Worm (Caenorhabditis elegans) whole organism, late embryonic: ENCODE results near the gene mab-3.

Experiments used
- C08G9.2 ChIP-seq: sonication (generic microtip); optimal IDR thresholded peaks from 2 replicates; lab custom pipeline; 2016; ENCODE audit warnings: mild to moderate bottlenecking, missing genetic modification characterization, moderate library complexity, missing compliant biosample characterization
- K09A11.1 ChIP-seq: sonication (generic microtip); optimal IDR thresholded peaks from 2 replicates; lab custom pipeline; 2017; ENCODE audit warnings: antibody characterized with exemption, mild to moderate bottlenecking, missing genetic modification characterization, missing compliant biosample characterization; ENCODE audit not compliant: insufficient read depth
- T23F11.4 ChIP-seq: fragments of 200-800 bp; sonication (Bioruptor generic); optimal IDR thresholded peaks from 2 replicates; lab custom pipeline; 2018; ENCODE audit warnings: mild to moderate bottlenecking, missing genetic modification characterization, missing compliant biosample characterization
- ceh-14 ChIP-seq: sonication (generic microtip); optimal IDR thresholded peaks from 2 replicates; lab custom pipeline; 2016; ENCODE audit warnings: missing genotype, missing genetic modification characterization, missing compliant biosample characterization
- ceh-19 ChIP-seq: fragments of 200-800 bp; sonication (Bioruptor generic); optimal IDR thresholded peaks from 2 replicates; lab custom pipeline; 2018; ENCODE audit warnings: mild to moderate bottlenecking, missing genetic modification characterization, missing compliant biosample characterization
- ceh-22 ChIP-seq: sonication (generic microtip); optimal IDR thresholded peaks from 2 replicates; lab custom pipeline; 2017; ENCODE audit warnings: missing biosample characterization, missing genetic modification characterization
- ceh-30 ChIP-seq: fragments of 150-350 bp; optimal IDR thresholded peaks from 2 replicates; lab custom pipeline; 2014; ENCODE audit warnings: missing biosample characterization, missing genetic modification characterization
- ceh-31 ChIP-seq: sonication (generic microtip); optimal IDR thresholded peaks from 2 replicates; lab custom pipeline; 2016; ENCODE audit warnings: missing genetic modification characterization, missing compliant biosample characterization
- ceh-45 ChIP-seq: fragments of 200-800 bp; sonication (Bioruptor generic); IDR thresholded peaks from 2 replicates; pipeline ENCODE4 v1.3.6; 2022; ENCODE audit warnings: missing genetic modification reagents, missing genetic modification characterization, missing compliant biosample characterization
- ceh-48 ChIP-seq: sonication (generic microtip); optimal IDR thresholded peaks from 2 replicates; lab custom pipeline; 2016; ENCODE audit warnings: missing genetic modification characterization, inconsistent platforms, missing compliant biosample characterization
- ceh-9 ChIP-seq: sonication (generic microtip); optimal IDR thresholded peaks from 2 replicates; lab custom pipeline; 2016; ENCODE audit warnings: mild to moderate bottlenecking, missing genetic modification characterization, inconsistent platforms, missing compliant biosample characterization
- dmd-4 ChIP-seq: sonication (generic microtip); optimal IDR thresholded peaks from 2 replicates; lab custom pipeline; 2016; ENCODE audit warnings: borderline replicate concordance, missing genetic modification characterization, missing compliant biosample characterization
- dve-1 ChIP-seq: sonication (generic microtip); optimal IDR thresholded peaks from 2 replicates; lab custom pipeline; 2017; ENCODE audit warnings: antibody characterized with exemption, mild to moderate bottlenecking, missing genetic modification characterization, missing compliant biosample characterization
- elt-2 ChIP-seq: sonication (generic microtip); optimal IDR thresholded peaks from 2 replicates; lab custom pipeline; 2016; ENCODE audit warnings: missing genetic modification reagents, missing genetic modification characterization, missing compliant biosample characterization
- ets-4 ChIP-seq: sonication (generic microtip); optimal IDR thresholded peaks from 2 replicates; lab custom pipeline; 2016; ENCODE audit warnings: missing genetic modification characterization, missing compliant biosample characterization
- eyg-1 ChIP-seq: sonication (generic microtip); optimal IDR thresholded peaks from 2 replicates; lab custom pipeline; 2016; ENCODE audit warnings: missing genotype, missing genetic modification characterization, missing compliant biosample characterization
- fax-1 ChIP-seq: sonication (generic microtip); optimal IDR thresholded peaks from 2 replicates; lab custom pipeline; 2016; ENCODE audit warnings: missing genotype, missing genetic modification characterization, missing compliant biosample characterization
- fkh-6 ChIP-seq: sonication (generic microtip); optimal IDR thresholded peaks from 2 replicates; lab custom pipeline; 2016; ENCODE audit warnings: missing genetic modification characterization, missing compliant biosample characterization
- gmeb-2 ChIP-seq: sonication (generic microtip); optimal IDR thresholded peaks from 2 replicates; lab custom pipeline; 2016; ENCODE audit warnings: missing genetic modification characterization, inconsistent platforms, missing compliant biosample characterization
- hlh-30 ChIP-seq: sonication (generic microtip); optimal IDR thresholded peaks from 2 replicates; lab custom pipeline; 2017; ENCODE audit warnings: antibody characterized with exemption, missing genetic modification characterization, missing compliant biosample characterization; ENCODE audit not compliant: insufficient read depth
- hlh-6 ChIP-seq: sonication (generic microtip); optimal IDR thresholded peaks from 2 replicates; lab custom pipeline; 2016; ENCODE audit warnings: missing genotype, missing genetic modification characterization, missing compliant biosample characterization
- hlh-8 ChIP-seq: sonication (generic microtip); optimal IDR thresholded peaks from 2 replicates; lab custom pipeline; 2016; ENCODE audit warnings: missing genotype, missing genetic modification characterization, missing compliant biosample characterization
- madf-2 ChIP-seq: sonication (generic microtip); optimal IDR thresholded peaks from 2 replicates; lab custom pipeline; 2017; ENCODE audit warnings: missing genetic modification characterization, missing compliant biosample characterization
- nfya-1 ChIP-seq: sonication (generic microtip); optimal IDR thresholded peaks from 2 replicates; lab custom pipeline; 2017; ENCODE audit warnings: missing genetic modification characterization, mild to moderate bottlenecking, missing compliant biosample characterization, antibody characterized with exemption, moderate library complexity
- pag-3 ChIP-seq: sonication (generic microtip); optimal IDR thresholded peaks from 2 replicates; lab custom pipeline; 2016; ENCODE audit warnings: missing compliant biosample characterization, missing genetic modification characterization, borderline replicate concordance
- pat-9 ChIP-seq: fragments of 200-800 bp; sonication (Bioruptor generic); optimal IDR thresholded peaks from 2 replicates; lab custom pipeline; 2018; ENCODE audit warnings: mild to moderate bottlenecking, missing genetic modification characterization, moderate library complexity, missing compliant biosample characterization
- pha-4 ChIP-seq: fragments of 150-350 bp; optimal IDR thresholded peaks from 2 replicates; lab custom pipeline; 2018; ENCODE audit warnings: missing biosample characterization, missing genetic modification reagents, missing genetic modification characterization
- pqm-1 ChIP-seq: sonication (generic microtip); optimal IDR thresholded peaks from 2 replicates; lab custom pipeline; 2016; ENCODE audit warnings: missing genetic modification characterization, missing compliant biosample characterization
- pros-1 ChIP-seq: fragments of 150-350 bp; optimal IDR thresholded peaks from 2 replicates; lab custom pipeline; 2014; ENCODE audit warnings: missing biosample characterization, missing genetic modification reagents, missing genetic modification characterization
- sox-2 ChIP-seq: fragments of 200-800 bp; sonication (Bioruptor generic); IDR thresholded peaks from 2 replicates; pipeline ENCODE4 v1.3.6; 2022; ENCODE audit warnings: missing genetic modification reagents, missing genetic modification characterization, missing compliant biosample characterization
- syd-9 ChIP-seq: sonication (generic microtip); optimal IDR thresholded peaks from 2 replicates; lab custom pipeline; 2016; ENCODE audit warnings: mild to moderate bottlenecking, missing genetic modification characterization, moderate library complexity, missing compliant biosample characterization
- tbx-2 ChIP-seq: sonication (generic microtip); optimal IDR thresholded peaks from 2 replicates; lab custom pipeline; 2016; ENCODE audit warnings: missing genetic modification characterization, missing compliant biosample characterization
- unc-3 ChIP-seq, 2 experiments: fragments of 200-800 bp in 1 of 2; sonication (Bioruptor generic) in 1 of 2; sonication (generic microtip) in 1 of 2; conservative IDR thresholded peaks in 1 of 2; optimal IDR thresholded peaks in 1 of 2; 2 replicates each; pipeline versions ENCODE4 v1.3.6 to Lab custom; 2016 to 2022; ENCODE audit warnings: missing compliant biosample characterization in 2 of 2, missing genetic modification characterization in 2 of 2, missing genetic modification reagents in 1 of 2
- zip-5 ChIP-seq: sonication (generic microtip); optimal IDR thresholded peaks from 2 replicates; lab custom pipeline; 2016; ENCODE audit warnings: missing genetic modification characterization, missing compliant biosample characterization
- ztf-16 ChIP-seq: sonication (generic microtip); optimal IDR thresholded peaks from 2 replicates; lab custom pipeline; 2017; ENCODE audit warnings: missing genetic modification characterization, missing compliant biosample characterization

mab-3 gene

DNA sequence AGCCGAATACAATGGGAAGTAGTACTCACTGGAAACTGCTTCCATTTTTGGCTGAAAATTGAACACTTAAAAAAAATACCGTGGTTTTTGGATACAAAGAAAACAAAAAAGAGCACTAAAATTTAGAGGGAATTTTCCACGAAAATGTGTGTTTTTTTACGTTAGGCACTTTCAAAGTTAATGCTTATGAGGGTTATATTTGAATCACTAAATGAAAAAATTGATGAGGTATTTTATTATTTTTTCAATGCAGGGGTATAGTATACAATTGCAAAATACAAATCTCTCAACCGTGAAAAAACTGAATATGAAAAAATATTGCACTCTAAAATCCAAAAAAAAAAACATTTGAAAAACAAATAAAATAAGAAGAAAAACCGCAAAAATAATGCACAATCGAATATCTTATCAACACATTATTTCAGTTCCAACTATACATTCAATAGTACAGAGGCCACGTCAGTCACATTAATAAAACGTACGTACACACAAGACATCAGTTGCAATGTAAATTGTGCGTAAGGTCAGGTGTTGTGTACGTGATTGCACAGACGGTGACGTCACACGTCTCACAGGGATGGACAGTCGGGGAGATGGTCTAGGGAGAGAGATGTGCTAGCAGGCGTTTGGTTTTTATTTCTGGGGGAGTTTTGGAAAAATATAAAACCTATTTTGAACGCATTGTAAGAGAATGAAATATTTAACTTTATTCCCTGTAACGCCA lies 38.0 kb downstream of the mab-3 start, which contains the start of gene aqp-10:
Gene aqp-10 (minus strand): TSS at position 51 of the 724 bp plus-strand sequence.
- no peak for TF ChIP-seq madf-2 (tag; lab: Kevin White, UChicago)
- TF ChIP-seq ceh-45 (GFP tag; lab: Robert Waterston, UW), result no peak
- no peak for TF ChIP-seq gmeb-2 (tag; lab: Kevin White, UChicago)
- TF ChIP-seq fkh-6, result no peak
- TF ChIP-seq dve-1 (tag; lab: Kevin White, UChicago), result no peak
- no peak for TF ChIP-seq pros-1 (tag; lab: Kevin White, UChicago)
- no peak for TF ChIP-seq fax-1 (tag; lab: Kevin White, UChicago)
- TF ChIP-seq pag-3 (tag; lab: Kevin White, UChicago), result no peak
- TF ChIP-seq eyg-1 (tag; lab: Kevin White, UChicago), result no peak
- no peak for TF ChIP-seq ztf-16 (tag; lab: Kevin White, UChicago)
- no peak for TF ChIP-seq syd-9
- TF ChIP-seq nfya-1, result peak; percentile 68
- TF ChIP-seq dmd-4 (tag; lab: Kevin White, UChicago), result no peak
- TF ChIP-seq tbx-2 (tag; lab: Kevin White, UChicago), result peak; percentile 47
- no peak for TF ChIP-seq ets-4
- no peak for TF ChIP-seq ceh-31 (tag; lab: Kevin White, UChicago)
- TF ChIP-seq hlh-30 (tag; lab: Kevin White, UChicago), result peak; percentile 24
- no peak for TF ChIP-seq ceh-9 (tag; lab: Kevin White, UChicago)
- TF ChIP-seq zip-5 (tag; lab: Kevin White, UChicago), result no peak
- TF ChIP-seq unc-3 (GFP tag; conservative IDR thresholded peaks at IDR 0.05; lab: Robert Waterston, UW), result no peak
- TF ChIP-seq unc-3 (tag; optimal IDR thresholded peaks at IDR 0.05; lab: Kevin White, UChicago), result no peak
- TF ChIP-seq pqm-1 (tag; lab: Kevin White, UChicago), result no peak
- no peak for TF ChIP-seq ceh-14 (tag; lab: Kevin White, UChicago)
- peak; percentile 50 for TF ChIP-seq elt-2 (tag; lab: Kevin White, UChicago)

DNA sequence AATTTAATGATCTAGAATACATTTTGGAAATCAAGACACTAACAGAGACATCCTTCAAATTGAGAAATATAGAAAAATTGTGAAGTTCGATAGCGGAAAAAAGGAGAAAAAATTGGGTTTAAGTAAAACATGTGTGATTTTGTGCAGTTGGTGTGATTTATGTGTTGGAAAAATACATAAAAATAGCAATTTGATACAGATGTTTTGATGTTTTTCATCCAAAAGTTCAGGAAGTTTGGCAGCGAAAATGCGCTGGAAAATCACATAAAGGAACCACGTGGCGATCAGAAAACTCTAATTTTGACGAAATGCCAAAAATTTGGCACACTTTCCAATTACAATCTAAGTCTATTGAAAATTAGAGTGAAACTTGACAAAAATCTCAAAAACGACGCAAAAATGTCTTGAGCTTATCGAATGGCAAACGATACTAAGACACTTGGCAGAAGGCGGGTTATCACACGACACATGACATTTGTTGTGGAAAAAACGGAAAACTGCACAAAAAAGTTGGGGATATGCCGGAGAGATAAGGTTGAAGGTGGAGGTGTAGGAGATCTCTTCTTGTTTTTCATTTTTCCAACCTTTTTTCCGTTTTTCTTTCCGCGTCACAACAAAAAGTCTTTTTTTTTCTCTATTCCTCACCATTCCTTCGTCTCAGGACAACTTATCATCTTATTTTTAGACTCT lies 42.1 kb downstream of the mab-3 start, which contains the start of gene ZK1321.4:
Gene ZK1321.4 (minus strand): TSS at position 51 of the 690 bp plus-strand sequence.
- no peak for TF ChIP-seq zip-5 (tag; lab: Kevin White, UChicago)
- TF ChIP-seq ceh-45 (GFP tag; lab: Robert Waterston, UW), result no peak
- TF ChIP-seq pat-9 (tag; lab: Kevin White, UChicago), result no peak
- TF ChIP-seq sox-2, result no peak
- TF ChIP-seq ztf-16 (tag; lab: Kevin White, UChicago), result no peak
- no peak for TF ChIP-seq K09A11.1 (tag; lab: Kevin White, UChicago)
- no peak for TF ChIP-seq ets-4
- no peak for TF ChIP-seq dmd-4 (tag; lab: Kevin White, UChicago)
- TF ChIP-seq ceh-22 (tag; lab: Kevin White, UChicago), result no peak
- TF ChIP-seq C08G9.2 (tag; lab: Kevin White, UChicago), result no peak
- no peak for TF ChIP-seq hlh-8
- TF ChIP-seq hlh-6 (tag; lab: Kevin White, UChicago), result no peak
- no peak for TF ChIP-seq madf-2 (tag; lab: Kevin White, UChicago)
- no peak for TF ChIP-seq ceh-14 (tag; lab: Kevin White, UChicago)
- TF ChIP-seq pag-3 (tag; lab: Kevin White, UChicago), result no peak
- TF ChIP-seq T23F11.4 (GFP tag; lab: Kevin White, UChicago), result no peak
- TF ChIP-seq pha-4 (tag; lab: Kevin White, UChicago), result no peak
- TF ChIP-seq ceh-48, result no peak
- no peak for TF ChIP-seq ceh-19
- no peak for TF ChIP-seq ceh-30 (tag; lab: Kevin White, UChicago)
- TF ChIP-seq, all 69 proteins: peak for 0
